Fruit fly (Drosophila melanogaster) whole organism, adult: Measurements from ENCODE around the gene Pex2.

Experiments used
- CG12768 ChIP-seq: fragments of 200-800 bp; sonication (Bioruptor generic); optimal IDR thresholded peaks from 2 replicates; lab custom pipeline; 2017; ENCODE audit warnings: missing biosample characterization, missing genetic modification characterization, mild to moderate bottlenecking, moderate library complexity, missing genetic modification reagents
- CG14711 ChIP-seq: fragments of 200-800 bp; sonication (Bioruptor generic); optimal IDR thresholded peaks from 2 replicates; lab custom pipeline; 2018; ENCODE audit warnings: missing biosample characterization, mild to moderate bottlenecking, missing genetic modification characterization, moderate library complexity
- CG1620 ChIP-seq: fragments of 200-800 bp; sonication (Bioruptor generic); optimal IDR thresholded peaks from 2 replicates; lab custom pipeline; 2016; ENCODE audit warnings: missing biosample characterization, missing genetic modification characterization
- Crg-1 ChIP-seq: fragments of 200-800 bp; sonication (Bioruptor generic); optimal IDR thresholded peaks from 2 replicates; lab custom pipeline; 2016; ENCODE audit warnings: missing biosample characterization, missing genetic modification characterization
- pad ChIP-seq: fragments of 200-800 bp; sonication (Bioruptor generic); optimal IDR thresholded peaks from 3 replicates; lab custom pipeline; 2017; ENCODE audit warnings: missing biosample characterization, missing genetic modification characterization, mild to moderate bottlenecking, moderate library complexity, missing genetic modification reagents

DNA sequence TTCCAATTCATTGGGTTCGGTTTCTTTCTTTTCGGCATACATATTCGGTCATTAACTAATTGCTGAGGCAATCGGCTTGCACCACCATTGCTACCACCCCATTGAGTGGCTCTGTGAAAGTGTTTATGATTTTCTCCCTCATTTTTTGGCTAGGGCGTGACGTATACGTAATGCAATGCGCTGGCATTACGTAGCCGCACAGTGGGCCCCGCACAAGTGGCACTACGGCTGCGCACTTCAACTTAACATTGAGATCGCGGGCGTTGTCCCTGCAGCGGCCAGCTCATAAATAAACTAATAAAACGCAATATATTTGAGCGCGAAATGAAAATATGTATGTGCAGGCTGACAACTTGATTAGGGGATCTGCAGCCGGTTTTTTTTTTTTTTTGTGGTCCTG lies 7.4 kb upstream of the Pex2 start:
- TF ChIP-seq CG14711 (tag; lab: Kevin White, UChicago): no peak
- TF ChIP-seq pad: no peak
- no peak for TF ChIP-seq Crg-1 (GFP tag; lab: Kevin White, UChicago)
- no peak for TF ChIP-seq CG1620 (GFP tag; lab: Kevin White, UChicago)
- no peak for TF ChIP-seq CG12768 (GFP tag; lab: Kevin White, UChicago)
